Fruit fly (Drosophila melanogaster): ENCODE results near the gene CG32086.

DNA sequence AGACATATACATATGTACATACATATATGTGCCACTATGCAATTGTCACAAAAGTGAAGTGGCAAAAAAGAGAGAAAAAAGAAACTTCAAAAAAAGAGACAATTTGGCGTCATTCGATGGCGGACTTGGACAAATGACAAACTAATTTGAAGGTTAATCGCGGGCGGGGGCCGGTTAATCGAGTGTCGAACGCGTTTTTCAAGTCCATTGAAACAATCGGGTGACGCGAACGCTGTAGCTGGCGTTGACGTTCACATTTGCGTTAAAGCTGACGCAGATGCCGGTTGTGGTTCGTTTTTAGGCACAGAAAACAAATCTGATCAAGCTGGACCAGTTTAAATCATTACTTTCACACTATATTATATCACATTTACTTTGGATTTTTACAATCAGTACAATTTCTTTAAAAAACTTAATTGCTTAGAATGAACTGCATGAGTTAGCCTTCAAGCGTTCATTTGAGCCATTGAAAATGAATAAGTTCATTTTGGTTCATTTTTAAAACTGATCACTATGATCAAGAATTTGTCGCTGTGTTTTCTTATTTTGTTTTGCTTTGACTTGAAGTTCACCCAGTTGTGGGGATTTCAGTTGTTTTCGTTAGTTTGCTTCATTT lies 50.1 kb downstream of the CG32086 start:
- TF ChIP-seq pan (optimal IDR thresholded peaks at IDR 0.05) (no peak), EcR (GFP tag; optimal IDR thresholded peaks at IDR 0.05) (no peak), psq (optimal IDR thresholded peaks at IDR 0.05) (no peak)

Data from whole organism.